Fruit fly (Drosophila melanogaster) whole organism, embryonic: ENCODE data around the gene Sema5c.

ENCODE experiments used
- Ada2b ChIP-seq: fragments of 200-800 bp; sonication (Bioruptor generic); IDR thresholded peaks from 2 replicates; pipeline ENCODE4 v1.3.6; 2022; ENCODE audit warnings: missing biosample characterization, missing genetic modification characterization
- CG10959 ChIP-seq: fragments of 200-800 bp; sonication (Bioruptor generic); IDR thresholded peaks from 2 replicates; pipeline ENCODE4 v1.3.6; 2022; ENCODE audit warnings: missing biosample characterization, missing genetic modification characterization
- CG12219 ChIP-seq: fragments of 200-800 bp; sonication (Bioruptor generic); optimal IDR thresholded peaks from 3 replicates; lab custom pipeline; 2018; ENCODE audit warnings: missing biosample characterization, mild to moderate bottlenecking, missing genetic modification characterization
- CG13123 ChIP-seq: fragments of 200-800 bp; sonication (Bioruptor generic); optimal IDR thresholded peaks from 2 replicates; lab custom pipeline; 2016; ENCODE audit warnings: missing biosample characterization, missing genetic modification characterization
- CG14441 ChIP-seq: fragments of 200-800 bp; sonication (Bioruptor generic); IDR thresholded peaks from 2 replicates; pipeline ENCODE4 v1.3.6; 2022; ENCODE audit warnings: missing biosample characterization, missing genetic modification characterization
- CG14860 ChIP-seq: fragments of 200-800 bp; sonication (Bioruptor generic); IDR thresholded peaks from 3 replicates; pipeline ENCODE4 v1.3.6; 2022; ENCODE audit warnings: missing biosample characterization, missing genetic modification characterization; ENCODE audit not compliant: partially characterized antibody
- CG14965 ChIP-seq: fragments of 200-800 bp; sonication (Bioruptor generic); optimal IDR thresholded peaks from 2 replicates; lab custom pipeline; 2016; ENCODE audit warnings: missing biosample characterization, missing genetic modification characterization, borderline replicate concordance
- CG1603 ChIP-seq: fragments of 200-800 bp; sonication (Bioruptor generic); optimal IDR thresholded peaks from 2 replicates; lab custom pipeline; 2019; ENCODE audit warnings: missing biosample characterization, mild to moderate bottlenecking, missing genetic modification characterization, moderate library complexity
- CG17361 ChIP-seq: fragments of 200-800 bp; sonication (Bioruptor generic); IDR thresholded peaks from 3 replicates; pipeline ENCODE4 v1.3.6; 2022; ENCODE audit warnings: missing biosample characterization, missing genetic modification characterization
- CG1832 ChIP-seq: fragments of 200-800 bp; sonication (Bioruptor generic); optimal IDR thresholded peaks from 2 replicates; lab custom pipeline; 2017; ENCODE audit warnings: missing biosample characterization, mild to moderate bottlenecking, missing genetic modification characterization, inconsistent platforms
- CG2129 ChIP-seq: fragments of 200-800 bp; sonication (Bioruptor generic); IDR thresholded peaks from 2 replicates; pipeline ENCODE4 v1.3.6; 2022; ENCODE audit warnings: missing biosample characterization, missing genetic modification characterization; ENCODE audit not compliant: partially characterized antibody
- CG3281 ChIP-seq: fragments of 200-800 bp; sonication (Bioruptor generic); optimal IDR thresholded peaks from 3 replicates; lab custom pipeline; 2017; ENCODE audit warnings: missing biosample characterization, mild to moderate bottlenecking, missing genetic modification characterization
- CG43689 ChIP-seq: fragments of 200-800 bp; sonication (Bioruptor generic); IDR thresholded peaks from 2 replicates; pipeline ENCODE4 v1.3.6; 2022; ENCODE audit warnings: missing biosample characterization, missing genetic modification characterization
- CG5180 ChIP-seq: fragments of 200-800 bp; sonication (Bioruptor generic); optimal IDR thresholded peaks from 3 replicates; lab custom pipeline; 2017; ENCODE audit warnings: missing biosample characterization, missing genetic modification characterization, mild to moderate bottlenecking, moderate library complexity, missing genetic modification reagents
- CG6175 ChIP-seq: fragments of 200-800 bp; sonication (Bioruptor generic); IDR thresholded peaks from 3 replicates; pipeline ENCODE4 v1.3.6; 2022; ENCODE audit warnings: missing biosample characterization, missing genetic modification characterization
- CG6254 ChIP-seq: fragments of 200-800 bp; sonication (Bioruptor generic); optimal IDR thresholded peaks from 3 replicates; lab custom pipeline; 2017; ENCODE audit warnings: mild to moderate bottlenecking, missing biosample characterization, missing genetic modification reagents, missing genetic modification characterization
- CG7839 ChIP-seq: fragments of 200-800 bp; sonication (Bioruptor generic); optimal IDR thresholded peaks from 3 replicates; lab custom pipeline; 2018; ENCODE audit warnings: missing biosample characterization, mild to moderate bottlenecking, missing genetic modification characterization, moderate library complexity
- CG7928 ChIP-seq: fragments of 200-800 bp; sonication (Bioruptor generic); optimal IDR thresholded peaks from 2 replicates; lab custom pipeline; 2017; ENCODE audit warnings: missing biosample characterization, mild to moderate bottlenecking, missing genetic modification characterization
- CG8359 ChIP-seq: fragments of 200-800 bp; sonication (Bioruptor generic); optimal IDR thresholded peaks from 2 replicates; lab custom pipeline; 2017; ENCODE audit warnings: missing biosample characterization, mild to moderate bottlenecking, missing genetic modification characterization, borderline replicate concordance
- CG9797 ChIP-seq: fragments of 200-800 bp; sonication (Bioruptor generic); optimal IDR thresholded peaks from 3 replicates; lab custom pipeline; 2018; ENCODE audit warnings: missing biosample characterization, mild to moderate bottlenecking, missing genetic modification characterization
- Chrac-16 ChIP-seq: fragments of 200-800 bp; sonication (Bioruptor generic); optimal IDR thresholded peaks from 3 replicates; lab custom pipeline; 2016; ENCODE audit warnings: missing biosample characterization, missing genetic modification characterization
- Doc3 ChIP-seq: fragments of 200-800 bp; sonication (Bioruptor generic); IDR thresholded peaks from 3 replicates; pipeline ENCODE4 v1.3.6; 2022; ENCODE audit warnings: missing biosample characterization, missing genetic modification characterization; ENCODE audit not compliant: partially characterized antibody
- Drgx ChIP-seq: fragments of 200-800 bp; sonication (Bioruptor generic); IDR thresholded peaks from 2 replicates; pipeline ENCODE4 v1.3.6; 2022; ENCODE audit warnings: missing biosample characterization, missing genetic modification characterization
- E2f2 ChIP-seq: fragments of 200-800 bp; sonication (Bioruptor generic); IDR thresholded peaks from 2 replicates; pipeline ENCODE4 v1.3.6; 2022; ENCODE audit warnings: missing biosample characterization, missing genetic modification characterization
- Fer1 ChIP-seq: fragments of 200-800 bp; sonication (Bioruptor generic); optimal IDR thresholded peaks from 2 replicates; lab custom pipeline; 2017; ENCODE audit warnings: missing biosample characterization, mild to moderate bottlenecking, missing genetic modification characterization
- Lhr ChIP-seq: fragments of 200-800 bp; sonication (Bioruptor generic); optimal IDR thresholded peaks from 3 replicates; lab custom pipeline; 2017; ENCODE audit warnings: mild to moderate bottlenecking, missing biosample characterization, missing genetic modification reagents, missing genetic modification characterization
- Lpt ChIP-seq: fragments of >200 bp; optimal IDR thresholded peaks from 2 replicates; lab custom pipeline; 2018; ENCODE audit warnings: missing biosample characterization, missing genetic modification characterization
- Nf-YA ChIP-seq: fragments of 200-800 bp; sonication (Bioruptor generic); IDR thresholded peaks from 2 replicates; pipeline ENCODE4 v1.3.6; 2022; ENCODE audit warnings: missing biosample characterization, missing genetic modification characterization
- NfI ChIP-seq: fragments of 200-800 bp; sonication (Bioruptor generic); optimal IDR thresholded peaks from 3 replicates; lab custom pipeline; 2018; ENCODE audit warnings: missing biosample characterization, mild to moderate bottlenecking, missing genetic modification characterization, moderate library complexity
- Xrp1 ChIP-seq: fragments of 200-800 bp; sonication (Bioruptor generic); IDR thresholded peaks from 2 replicates; pipeline ENCODE4 v1.3.6; 2022; ENCODE audit warnings: missing biosample characterization, missing genetic modification characterization
- ap ChIP-seq: fragments of 200-800 bp; sonication (Bioruptor generic); IDR thresholded peaks from 2 replicates; pipeline ENCODE4 v1.3.6; 2022; ENCODE audit warnings: missing biosample characterization, missing genetic modification characterization
- bigmax ChIP-seq: fragments of 200-800 bp; sonication (Bioruptor generic); optimal IDR thresholded peaks from 2 replicates; lab custom pipeline; 2018; ENCODE audit warnings: missing biosample characterization, mild to moderate bottlenecking, missing genetic modification characterization
- cad ChIP-seq: fragments of >200 bp; optimal IDR thresholded peaks from 2 replicates; lab custom pipeline; 2017; ENCODE audit warnings: missing biosample characterization, missing genetic modification characterization
- chn ChIP-seq: fragments of 200-800 bp; sonication (Bioruptor generic); optimal IDR thresholded peaks from 2 replicates; lab custom pipeline; 2016; ENCODE audit warnings: missing biosample characterization, missing genetic modification characterization
- corto ChIP-seq: fragments of 200-800 bp; sonication (Bioruptor generic); optimal IDR thresholded peaks from 2 replicates; lab custom pipeline; 2016; ENCODE audit warnings: missing biosample characterization, mild to moderate bottlenecking, missing genetic modification characterization, moderate library complexity
- crc ChIP-seq: fragments of 200-800 bp; sonication (Bioruptor generic); optimal IDR thresholded peaks from 2 replicates; lab custom pipeline; 2016; ENCODE audit warnings: missing biosample characterization, missing genetic modification characterization
- croc ChIP-seq: fragments of 200-800 bp; sonication (Bioruptor generic); conservative IDR thresholded peaks from 3 replicates; pipeline ENCODE4 v1.3.6; 2022; ENCODE audit warnings: missing biosample characterization, missing genetic modification characterization
- crp ChIP-seq, 2 experiments: fragments of 200-800 bp; sonication (Bioruptor generic); optimal IDR thresholded peaks; 2 replicates in 1 of 2; 3 replicates in 1 of 2; lab custom pipeline; 2017; ENCODE audit warnings: missing biosample characterization in 2 of 2, missing genetic modification characterization in 2 of 2, mild to moderate bottlenecking in 1 of 2, moderate library complexity in 1 of 2
- dati ChIP-seq: fragments of 200-800 bp; sonication (Bioruptor generic); IDR thresholded peaks from 2 replicates; pipeline ENCODE4 v1.3.6; 2022; ENCODE audit warnings: missing biosample characterization, missing genetic modification characterization
- disco-r ChIP-seq: fragments of 200-800 bp; sonication (Bioruptor generic); optimal IDR thresholded peaks from 2 replicates; lab custom pipeline; 2016; ENCODE audit warnings: missing biosample characterization, missing genetic modification characterization
- eyg ChIP-seq: fragments of 200-800 bp; sonication (Bioruptor generic); optimal IDR thresholded peaks from 3 replicates; lab custom pipeline; 2016; ENCODE audit warnings: missing biosample characterization, missing genetic modification characterization
- ken ChIP-seq: fragments of 200-800 bp; sonication (Bioruptor generic); IDR thresholded peaks from 3 replicates; pipeline ENCODE4 v1.3.6; 2022; ENCODE audit warnings: missing biosample characterization, missing genetic modification characterization
- nmo ChIP-seq: fragments of 200-800 bp; sonication (Bioruptor generic); optimal IDR thresholded peaks from 2 replicates; lab custom pipeline; 2018; ENCODE audit warnings: missing biosample characterization, mild to moderate bottlenecking, missing genetic modification characterization, moderate library complexity
- org-1 ChIP-seq: fragments of 200-800 bp; sonication (Bioruptor generic); optimal IDR thresholded peaks from 2 replicates; lab custom pipeline; 2017; ENCODE audit warnings: missing biosample characterization, missing genetic modification characterization
- slbo ChIP-seq: fragments of 200-800 bp; sonication (Bioruptor generic); IDR thresholded peaks from 2 replicates; pipeline ENCODE4 v1.3.6; 2022; ENCODE audit warnings: missing biosample characterization, missing genetic modification characterization
- ssp ChIP-seq: fragments of 200-800 bp; sonication (Bioruptor generic); IDR thresholded peaks from 2 replicates; pipeline ENCODE4 v1.3.6; 2022; ENCODE audit warnings: missing biosample characterization, missing genetic modification characterization
- unc-4 ChIP-seq: fragments of 200-800 bp; sonication (Bioruptor generic); IDR thresholded peaks from 2 replicates; pipeline ENCODE4 v1.3.6; 2022; ENCODE audit warnings: missing biosample characterization, missing genetic modification characterization; ENCODE audit not compliant: partially characterized antibody
- vfl ChIP-seq: fragments of 200-800 bp; sonication (Bioruptor generic); optimal IDR thresholded peaks from 2 replicates; lab custom pipeline; 2016; ENCODE audit warnings: missing biosample characterization, missing genetic modification characterization
- vvl ChIP-seq: fragments of 200-800 bp; sonication (Bioruptor generic); IDR thresholded peaks from 2 replicates; pipeline ENCODE4 v1.3.6; 2022; ENCODE audit warnings: missing biosample characterization, missing genetic modification characterization
- zen ChIP-seq: fragments of 200-800 bp; sonication (Bioruptor generic); optimal IDR thresholded peaks from 3 replicates; lab custom pipeline; 2018; ENCODE audit warnings: missing biosample characterization, mild to moderate bottlenecking, missing genetic modification characterization, moderate library complexity
- zfh2 ChIP-seq: fragments of 200-800 bp; sonication (Bioruptor generic); optimal IDR thresholded peaks from 2 replicates; lab custom pipeline; 2016; ENCODE audit warnings: missing biosample characterization, missing genetic modification characterization

Gene Sema5c

DNA sequence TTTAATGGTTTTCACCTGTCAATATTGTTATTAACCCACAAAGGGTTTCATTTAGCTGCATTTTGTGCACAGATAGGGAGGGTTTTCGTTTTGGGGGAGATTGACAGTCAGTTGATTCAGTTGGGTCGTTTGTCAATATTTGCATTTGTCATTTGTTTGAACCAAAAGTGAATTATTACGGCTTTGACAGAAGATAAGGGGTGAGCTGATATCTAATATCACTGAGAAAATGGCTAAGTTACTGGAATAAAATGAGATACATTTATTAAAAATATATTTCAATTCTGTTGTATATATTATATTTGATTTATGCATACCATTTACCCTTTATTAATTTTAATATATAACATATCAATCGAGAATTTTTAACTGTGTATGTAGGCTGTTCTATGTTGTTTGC lies 2.2 kb upstream of the Sema5c start (continued):
- TF ChIP-seq Drgx (GFP tag; lab: Robert Waterston, UW) (no peak), NfI (GFP tag; lab: Kevin White, UChicago) (peak; percentile 4), slbo (GFP tag; lab: Robert Waterston, UW) (no peak), CG14441 (GFP tag; lab: Robert Waterston, UW) (no peak), Ada2b (no peak), CG14860 (no peak), ken (0 out of 3 replicates have a peak, but pooled peaks have one; percentile 35), vvl (GFP tag; lab: Robert Waterston, UW) (no peak), CG2129 (GFP tag; lab: Robert Waterston, UW) (no peak), crp (GFP tag; optimal IDR thresholded peaks at IDR 0.05; lab: Kevin White, UChicago) (no peak), zfh2 (GFP tag; lab: Kevin White, UChicago) (no peak), crc (no peak), bigmax (GFP tag; lab: Kevin White, UChicago) (peak; percentile 29), CG3281 (GFP tag; lab: Kevin White, UChicago) (peak; percentile 48), org-1 (GFP tag; lab: Kevin White, UChicago) (peak; percentile 37), CG5180 (GFP tag; lab: Kevin White, UChicago) (peak; percentile 62), CG6175 (no peak), CG6254 (GFP tag; lab: Kevin White, UChicago) (peak; percentile 76), ssp (GFP tag; lab: Robert Waterston, UW) (no peak), chn (GFP tag; lab: Kevin White, UChicago) (no peak), CG1832 (GFP tag; lab: Kevin White, UChicago) (no peak), Chrac-16 (GFP tag; lab: Kevin White, UChicago) (no peak), Lhr (GFP tag; lab: Kevin White, UChicago) (peak; percentile 46), CG17361 (GFP tag; lab: Robert Waterston, UW) (0 out of 3 replicates have a peak, but pooled peaks have one; percentile 42), unc-4 (GFP tag; lab: Robert Waterston, UW) (no peak), Nf-YA (GFP tag; lab: Robert Waterston, UW) (no peak), CG7839 (tag; lab: Kevin White, UChicago) (peak; percentile 39), zen (tag; lab: Kevin White, UChicago) (no peak), CG10959 (GFP tag; lab: Robert Waterston, UW) (no peak), ap (GFP tag; lab: Robert Waterston, UW) (no peak), cad (GFP tag; lab: Kevin White, UChicago) (no peak), CG1603 (tag; lab: Kevin White, UChicago) (peak; percentile 56), disco-r (GFP tag; lab: Kevin White, UChicago) (no peak), CG7928 (GFP tag; lab: Kevin White, UChicago) (no peak), Doc3 (GFP tag; lab: Robert Waterston, UW) (no peak), Fer1 (GFP tag; lab: Kevin White, UChicago) (peak; percentile 50), dati (GFP tag; lab: Robert Waterston, UW) (no peak), CG8359 (peak; percentile 50), Xrp1 (GFP tag; lab: Robert Waterston, UW) (peak; percentile 68), CG14965 (peak; percentile 24), CG43689 (GFP tag; lab: Robert Waterston, UW) (no peak), CG9797 (GFP tag; lab: Kevin White, UChicago) (no peak), vfl (GFP tag; lab: Kevin White, UChicago) (no peak), nmo (GFP tag; lab: Kevin White, UChicago) (peak; percentile 44), Lpt (no peak), eyg (no peak), croc (GFP tag; lab: Robert Waterston, UW) (no peak), CG12219 (GFP tag; lab: Kevin White, UChicago) (peak; percentile 50), CG13123 (GFP tag; lab: Kevin White, UChicago) (no peak), corto (GFP tag; lab: Kevin White, UChicago) (no peak), E2f2 (GFP tag; lab: Robert Waterston, UW) (no peak)
